Fruit fly (Drosophila melanogaster): ENCODE measurements around the gene Pgant2.

Pgant2 gene

DNA sequence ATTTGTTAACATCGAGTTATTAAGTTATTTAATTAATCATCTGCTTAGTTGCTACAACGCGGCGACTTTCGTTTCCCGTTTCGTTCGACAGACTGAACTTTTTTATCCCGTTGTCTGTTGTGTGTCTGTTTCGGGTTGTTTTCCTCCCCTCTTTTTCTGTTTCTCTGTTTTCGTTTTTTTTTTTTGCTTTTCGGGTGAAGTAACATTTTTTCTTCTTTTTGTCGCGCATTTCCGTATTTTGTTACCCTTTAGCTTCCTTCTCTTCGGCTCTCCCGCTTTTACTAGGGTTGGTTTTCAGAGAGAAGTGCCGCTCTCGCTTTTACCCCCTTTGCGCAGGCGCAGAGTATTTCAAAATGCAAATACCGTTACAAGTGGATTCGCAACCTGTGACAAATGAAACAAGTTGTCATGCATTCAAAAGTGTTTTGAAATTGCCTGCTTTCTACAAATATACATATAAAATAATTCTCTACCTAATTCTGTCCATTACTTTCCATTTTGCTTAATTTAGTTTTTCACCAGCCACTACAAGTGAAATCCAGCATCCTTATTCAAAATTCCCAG is at the start of gene Pgant2:
Gene Pgant2, minus strand, starts transcription at position 51 of the 564 bp plus-strand sequence.
- TF ChIP-seq usp (GFP tag; optimal IDR thresholded peaks at IDR 0.05) (no peak), EcR (GFP tag; optimal IDR thresholded peaks at IDR 0.05) (no peak), CG8478 (optimal IDR thresholded peaks at IDR 0.05) (no peak), Dll (optimal IDR thresholded peaks at IDR 0.05) (no peak), pan (optimal IDR thresholded peaks at IDR 0.05) (no peak), psq (optimal IDR thresholded peaks at IDR 0.05) (no peak)

DNA sequence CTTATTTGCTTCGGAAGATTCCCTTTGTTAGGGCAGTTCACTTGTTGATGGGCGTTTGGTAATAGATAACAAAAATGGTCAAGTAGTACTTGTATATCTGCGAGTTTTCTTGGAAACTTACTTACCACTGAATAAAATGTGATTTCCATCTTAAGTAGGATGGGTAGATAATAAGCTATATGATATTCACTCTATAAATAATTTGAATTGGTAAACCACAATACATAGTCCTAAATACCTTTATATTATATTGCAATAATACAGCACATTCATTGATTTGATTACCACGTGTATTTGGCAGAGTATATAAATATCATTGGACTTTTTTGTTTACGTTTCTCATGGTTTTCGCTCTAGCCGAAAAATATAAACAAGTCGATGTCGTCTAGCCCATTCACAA is 49.4 kb upstream of the Pgant2 start:
- no peak for TF ChIP-seq psq (optimal IDR thresholded peaks at IDR 0.05)
- TF ChIP-seq EcR (GFP tag; optimal IDR thresholded peaks at IDR 0.05) = no peak
- TF ChIP-seq usp (GFP tag; optimal IDR thresholded peaks at IDR 0.05) = no peak
- no peak for TF ChIP-seq CG8478 (optimal IDR thresholded peaks at IDR 0.05)
- TF ChIP-seq pan (optimal IDR thresholded peaks at IDR 0.05) = no peak
- no peak for TF ChIP-seq Dll (optimal IDR thresholded peaks at IDR 0.05)

DNA sequence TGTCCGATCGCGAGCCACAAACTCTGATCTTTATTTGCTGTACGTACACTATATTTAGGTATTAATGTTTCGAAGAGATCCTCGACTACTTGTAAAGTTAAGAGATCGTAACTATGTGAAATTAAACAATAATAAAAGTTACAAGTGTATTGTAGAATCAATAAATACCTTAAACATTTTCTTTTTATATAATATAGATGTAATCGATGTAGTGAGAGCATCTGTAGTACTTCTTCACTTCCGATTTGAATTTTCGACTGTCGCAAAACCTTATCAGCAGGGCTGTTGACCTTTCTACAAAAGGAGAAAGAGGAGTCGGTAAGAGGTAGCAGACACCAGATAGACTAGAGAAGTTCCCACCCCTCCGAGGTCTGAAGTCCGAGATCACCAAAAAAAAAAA is 48.6 kb upstream of the Pgant2 start:
- TF ChIP-seq CG8478 (optimal IDR thresholded peaks at IDR 0.05) = no peak
- no peak for TF ChIP-seq Dll (optimal IDR thresholded peaks at IDR 0.05)
- TF ChIP-seq usp (GFP tag; optimal IDR thresholded peaks at IDR 0.05) = no peak
- TF ChIP-seq EcR (GFP tag; optimal IDR thresholded peaks at IDR 0.05) = no peak
- TF ChIP-seq psq (optimal IDR thresholded peaks at IDR 0.05) = no peak

DNA sequence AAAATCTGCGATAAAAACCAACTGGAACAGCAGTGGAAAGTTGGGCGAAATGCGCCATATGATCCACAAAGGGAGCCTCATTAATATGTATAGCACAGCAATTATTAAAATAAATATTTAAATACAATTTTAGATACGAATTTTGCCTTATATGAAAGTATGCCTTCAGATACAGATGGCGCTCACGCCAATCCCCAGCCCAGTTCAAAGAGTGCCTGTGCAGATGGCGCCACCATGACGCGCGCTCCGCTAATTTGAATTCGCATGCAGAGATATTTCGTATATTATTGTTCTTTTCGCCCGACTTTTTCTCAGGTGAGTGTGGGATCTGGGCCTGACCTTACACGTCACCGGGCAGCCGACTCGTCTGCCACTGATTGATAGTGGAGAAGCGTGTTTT is 45.7 kb upstream of the Pgant2 start, which contains the start of gene Pgant4:
Gene Pgant4, plus strand, starts transcription at position 362 of the 400 bp plus-strand sequence.
- TF ChIP-seq EcR (GFP tag; optimal IDR thresholded peaks at IDR 0.05) (no peak), Dll (optimal IDR thresholded peaks at IDR 0.05) (no peak), CG8478 (optimal IDR thresholded peaks at IDR 0.05) (no peak), usp (GFP tag; optimal IDR thresholded peaks at IDR 0.05) (no peak), pan (optimal IDR thresholded peaks at IDR 0.05) (no peak), psq (optimal IDR thresholded peaks at IDR 0.05) (no peak)

DNA sequence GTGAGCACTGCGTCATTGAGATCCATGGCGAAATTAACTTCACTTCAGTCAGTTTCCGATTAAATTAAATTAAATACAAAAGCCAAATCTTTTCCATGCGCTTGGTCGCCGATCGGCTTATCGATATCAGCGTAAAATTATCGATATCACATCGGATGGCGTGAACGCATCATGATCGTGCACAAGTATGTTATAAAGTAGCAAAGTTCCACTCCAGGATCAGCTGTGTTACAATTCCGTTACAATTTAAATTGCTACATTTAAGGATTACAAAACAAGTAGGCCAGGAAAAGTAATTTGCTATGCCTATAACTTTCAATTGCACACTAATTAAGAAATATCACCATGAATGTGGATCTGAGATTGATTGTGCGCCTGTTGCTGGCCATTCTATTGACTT is 43.4 kb upstream of the Pgant2 start, which contains the start of the genes Pif1 and CG31776:
Gene Pif1, minus strand, starts transcription at position 136 of the 400 bp plus-strand sequence.
Gene CG31776, plus strand, starts transcription at position 314 of the 400 bp plus-strand sequence.
- TF ChIP-seq CG8478 (optimal IDR thresholded peaks at IDR 0.05) (no peak), usp (GFP tag; optimal IDR thresholded peaks at IDR 0.05) (no peak)

DNA sequence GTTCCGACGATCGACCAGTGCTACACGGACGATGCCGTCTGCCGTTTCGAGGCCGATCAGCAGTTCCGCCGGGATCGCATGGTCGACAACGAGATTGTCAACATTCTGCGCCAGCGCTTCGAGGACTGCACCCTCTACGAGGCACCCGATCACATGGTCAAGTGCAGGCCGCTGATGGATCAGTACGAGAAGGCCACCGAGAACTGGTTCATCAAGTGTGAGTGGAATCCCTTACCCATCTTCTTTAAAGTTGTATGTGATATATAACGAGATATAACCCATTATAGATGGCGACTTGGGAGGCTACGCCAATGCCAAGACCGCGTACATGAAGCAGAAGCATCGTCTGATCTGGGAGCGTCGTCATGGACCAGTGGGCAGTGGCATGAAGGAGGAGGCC is 40.3 kb upstream of the Pgant2 start:
- TF ChIP-seq Dll (optimal IDR thresholded peaks at IDR 0.05) = no peak
- no peak for TF ChIP-seq pan (optimal IDR thresholded peaks at IDR 0.05)
- TF ChIP-seq usp (GFP tag; optimal IDR thresholded peaks at IDR 0.05) = no peak
- TF ChIP-seq CG8478 (optimal IDR thresholded peaks at IDR 0.05) = no peak
- no peak for TF ChIP-seq EcR (GFP tag; optimal IDR thresholded peaks at IDR 0.05)
- TF ChIP-seq psq (optimal IDR thresholded peaks at IDR 0.05) = no peak

DNA sequence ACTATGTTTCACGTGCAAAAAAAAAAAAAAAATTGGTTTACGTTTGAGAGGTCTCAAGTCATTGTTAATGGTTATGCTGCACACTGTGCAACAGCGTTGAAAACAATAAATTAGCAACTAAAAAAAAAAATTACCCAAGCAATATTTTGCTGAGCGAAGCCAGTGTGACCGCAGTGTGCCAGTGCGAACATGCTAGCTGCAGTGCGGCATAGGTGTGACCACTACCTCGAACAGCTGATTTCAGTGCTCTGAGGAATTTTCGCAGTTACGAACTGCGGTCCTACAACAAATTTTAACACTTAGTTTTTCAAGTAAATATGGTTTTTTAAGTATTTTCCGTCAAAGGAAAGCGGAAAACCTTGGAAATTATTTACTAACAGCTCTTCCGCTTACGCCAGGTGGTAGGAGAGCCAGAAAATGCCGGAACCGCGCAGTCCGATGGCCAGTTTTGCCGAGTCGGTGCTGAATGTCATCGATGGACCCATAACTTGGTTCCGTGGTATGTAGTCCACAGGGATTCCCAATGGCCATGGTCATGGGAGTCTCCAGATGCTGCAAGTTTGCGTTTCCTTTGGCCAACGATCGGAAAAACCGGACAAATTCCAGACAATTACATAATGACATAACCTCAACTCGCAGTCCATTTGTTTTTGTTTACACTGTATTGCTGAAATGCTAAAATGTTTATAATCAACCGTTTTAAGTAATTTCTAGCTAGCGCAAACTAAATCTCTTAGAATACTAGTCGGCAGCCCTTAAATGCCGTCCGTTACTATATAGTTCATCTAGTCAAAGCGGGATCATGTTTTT is 39.6 kb upstream of the Pgant2 start, which contains the start of the genes msl-2 and ND-PDSW:
Gene msl-2, minus strand, starts transcription at position 195 of the 810 bp plus-strand sequence.
Gene ND-PDSW, plus strand, starts transcription at position 240 of the 810 bp plus-strand sequence.
- TF ChIP-seq psq (optimal IDR thresholded peaks at IDR 0.05) (no peak), pan (optimal IDR thresholded peaks at IDR 0.05) (no peak), usp (GFP tag; optimal IDR thresholded peaks at IDR 0.05) (no peak), EcR (GFP tag; optimal IDR thresholded peaks at IDR 0.05) (no peak), CG8478 (optimal IDR thresholded peaks at IDR 0.05) (no peak), Dll (optimal IDR thresholded peaks at IDR 0.05) (no peak)

DNA sequence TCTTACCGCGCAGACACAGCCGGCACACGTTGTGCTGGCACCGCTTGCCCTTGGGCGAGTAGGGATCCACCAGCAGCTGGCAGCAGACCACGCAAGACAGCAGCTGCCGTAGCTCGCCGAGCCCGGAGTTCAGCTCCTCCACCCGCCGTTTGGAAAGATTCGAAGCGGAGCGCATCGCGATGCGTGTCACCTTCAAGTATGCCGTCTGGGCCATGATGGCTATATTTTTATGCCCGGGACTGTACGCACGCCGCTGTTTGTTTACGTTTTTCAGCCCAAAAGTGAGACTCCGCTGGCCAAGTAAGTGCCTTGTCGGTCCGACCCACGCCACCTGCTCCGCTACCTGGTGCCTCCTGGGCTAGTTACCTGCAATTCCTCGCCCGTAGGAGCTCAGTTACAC is 38.9 kb upstream of the Pgant2 start:
- TF ChIP-seq pan (optimal IDR thresholded peaks at IDR 0.05) (no peak), EcR (GFP tag; optimal IDR thresholded peaks at IDR 0.05) (no peak), psq (optimal IDR thresholded peaks at IDR 0.05) (no peak), CG8478 (optimal IDR thresholded peaks at IDR 0.05) (no peak), Dll (optimal IDR thresholded peaks at IDR 0.05) (no peak), usp (GFP tag; optimal IDR thresholded peaks at IDR 0.05) (no peak)

DNA sequence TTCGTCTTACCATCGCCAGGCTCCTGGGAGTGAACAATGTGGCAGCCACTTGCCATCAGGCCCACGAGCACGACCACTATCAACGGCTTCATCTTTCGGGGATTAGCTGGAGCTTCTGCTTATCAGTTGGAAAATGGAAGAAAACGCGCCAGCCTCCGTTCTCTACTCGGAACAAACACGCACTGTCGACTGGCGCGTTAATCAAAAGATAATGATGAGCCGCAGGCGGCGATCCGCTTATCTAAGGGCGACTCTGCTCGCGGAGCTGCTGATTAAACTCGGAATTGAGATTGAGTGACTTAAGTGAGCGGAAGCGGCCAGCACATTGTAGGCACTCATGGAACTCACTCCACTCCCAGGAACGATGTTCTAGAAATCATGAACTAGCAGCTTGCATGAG is 35.2 kb upstream of the Pgant2 start, which contains the start of gene CG3246:
Gene CG3246, minus strand, starts transcription at position 193 of the 400 bp plus-strand sequence.
- TF ChIP-seq Dll (optimal IDR thresholded peaks at IDR 0.05) = no peak
- no peak for TF ChIP-seq usp (GFP tag; optimal IDR thresholded peaks at IDR 0.05)
- TF ChIP-seq CG8478 (optimal IDR thresholded peaks at IDR 0.05) = no peak
- TF ChIP-seq psq (optimal IDR thresholded peaks at IDR 0.05) = no peak
- TF ChIP-seq EcR (GFP tag; optimal IDR thresholded peaks at IDR 0.05) = no peak
- no peak for TF ChIP-seq pan (optimal IDR thresholded peaks at IDR 0.05)

DNA sequence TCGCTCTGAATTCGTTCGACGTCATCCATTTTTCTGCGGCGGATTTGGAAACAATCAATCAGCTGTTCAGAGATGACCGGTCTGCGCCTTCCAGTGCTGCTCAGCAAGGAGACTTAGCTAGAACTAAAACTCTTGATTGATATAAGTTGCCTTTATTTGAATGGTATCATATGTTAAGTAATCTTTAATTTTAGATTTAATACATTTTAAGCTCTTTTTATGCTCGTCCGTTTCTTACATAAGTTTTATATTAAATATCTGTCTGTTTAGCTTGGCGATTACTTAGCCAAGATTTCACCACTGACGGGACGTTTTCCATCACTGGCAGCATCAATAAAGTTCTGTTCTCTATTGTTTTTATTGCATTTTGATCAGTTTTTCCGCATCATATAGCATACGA is 30.5 kb upstream of the Pgant2 start, which contains the start of the genes Cog3 and Sec5:
Gene Cog3, minus strand, starts transcription at position 58 of the 400 bp plus-strand sequence.
Gene Sec5, plus strand, starts transcription at position 296 of the 400 bp plus-strand sequence.
- TF ChIP-seq usp (GFP tag; optimal IDR thresholded peaks at IDR 0.05) (no peak), psq (optimal IDR thresholded peaks at IDR 0.05) (no peak), CG8478 (optimal IDR thresholded peaks at IDR 0.05) (no peak), EcR (GFP tag; optimal IDR thresholded peaks at IDR 0.05) (no peak), pan (optimal IDR thresholded peaks at IDR 0.05) (no peak), Dll (optimal IDR thresholded peaks at IDR 0.05) (no peak)

DNA sequence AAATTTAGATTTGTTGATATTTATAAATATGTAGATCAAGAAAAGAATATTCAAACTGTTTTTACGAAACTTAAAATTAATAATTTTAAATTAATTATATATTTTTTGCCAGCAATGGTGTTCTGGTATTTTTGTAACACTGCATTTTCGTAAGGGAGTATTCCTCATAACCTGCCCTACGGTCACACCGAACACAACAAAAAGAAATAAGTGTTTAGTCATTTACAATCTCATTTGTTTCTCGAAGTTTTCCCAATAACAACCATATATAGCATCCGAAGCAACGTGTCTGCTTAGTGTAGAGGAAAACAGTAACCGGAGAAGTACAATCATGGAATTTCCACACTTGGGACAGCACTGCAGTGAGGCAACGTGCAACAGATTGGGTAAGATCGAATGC is 25.8 kb upstream of the Pgant2 start, which contains the start of gene CG12795:
Gene CG12795, plus strand, starts transcription at position 181 of the 400 bp plus-strand sequence.
- TF ChIP-seq Dll (optimal IDR thresholded peaks at IDR 0.05) (no peak), psq (optimal IDR thresholded peaks at IDR 0.05) (no peak), EcR (GFP tag; optimal IDR thresholded peaks at IDR 0.05) (no peak), pan (optimal IDR thresholded peaks at IDR 0.05) (no peak), usp (GFP tag; optimal IDR thresholded peaks at IDR 0.05) (no peak), CG8478 (optimal IDR thresholded peaks at IDR 0.05) (no peak)
